Fruit fly (Drosophila melanogaster) S2 (cell line): ENCODE data around the gene CG14151.

Experiments used
- CG8478 ChIP-seq: fragments of >200 bp; optimal IDR thresholded peaks from 2 replicates; lab custom pipeline; 2018
- CTCF ChIP-seq, 2 experiments: fragments of >200 bp; optimal IDR thresholded peaks; 2 replicates each; lab custom pipeline; 2018

DNA sequence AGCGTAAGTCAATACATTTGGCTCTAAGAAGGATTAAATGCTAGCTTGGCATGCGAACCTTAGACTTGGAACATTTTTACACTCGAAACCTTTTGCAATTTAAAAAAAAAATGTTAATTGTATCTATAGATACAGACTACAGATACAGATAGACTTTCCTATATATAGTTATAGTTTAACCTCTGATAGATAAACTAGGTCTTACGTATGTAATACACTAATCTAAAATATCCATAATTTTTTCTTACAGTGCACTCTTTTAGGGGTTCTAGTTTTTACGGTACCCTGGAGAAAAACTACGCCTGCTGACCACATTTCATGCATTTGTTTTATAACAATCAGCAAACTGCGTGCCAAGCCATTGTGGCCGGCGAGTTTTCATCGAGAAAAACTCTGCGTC lies 18.9 kb upstream of the CG14151 start:
- no peak for TF ChIP-seq CG8478 (lab: Kevin White, UChicago)
- no peak for TF ChIP-seq CTCF (optimal IDR thresholded peaks at IDR 0.05; lab: Kevin White, UChicago)
